Fruit fly (Drosophila melanogaster): ENCODE results near the gene RhoGDI.

dm6 chr3L:19954426-19954825 lies 25.9 kb downstream of the RhoGDI start, which contains the start of gene CG42654:
- TF ChIP-seq psq (optimal IDR thresholded peaks at IDR 0.05): no peak
- TF ChIP-seq insv (optimal IDR thresholded peaks at IDR 0.05): no peak
- no peak for TF ChIP-seq ttk (optimal IDR thresholded peaks at IDR 0.05)
- no peak for TF ChIP-seq Myc (optimal IDR thresholded peaks at IDR 0.05)
- no peak for TF ChIP-seq h (optimal IDR thresholded peaks at IDR 0.05)
- TF ChIP-seq Sin3A (optimal IDR thresholded peaks at IDR 0.05): no peak

Data from Kc167 (cell line).